Fruit fly (Drosophila melanogaster) whole organism, pupa: ENCODE data around the gene CG10481.

Source experiments
- CG10348 ChIP-seq: fragments of 200-800 bp; sonication (Bioruptor generic); IDR thresholded peaks from 2 replicates; pipeline ENCODE4 v1.3.6; 2022; ENCODE audit warnings: missing biosample characterization, missing genetic modification characterization
- CG14655 ChIP-seq: fragments of 200-800 bp; sonication (Bioruptor generic); optimal IDR thresholded peaks from 3 replicates; lab custom pipeline; 2017; ENCODE audit warnings: mild to moderate bottlenecking, missing biosample characterization, missing genetic modification reagents, missing genetic modification characterization
- CG32121 ChIP-seq: fragments of 200-800 bp; sonication (Bioruptor generic); IDR thresholded peaks from 2 replicates; pipeline ENCODE4 v1.3.6; 2022; ENCODE audit warnings: missing biosample characterization, missing genetic modification characterization
- CG34367 ChIP-seq: fragments of 200-800 bp; sonication (Bioruptor generic); optimal IDR thresholded peaks from 2 replicates; lab custom pipeline; 2018; ENCODE audit warnings: missing biosample characterization, mild to moderate bottlenecking, missing genetic modification characterization
- CG8159 ChIP-seq: fragments of 200-800 bp; sonication (Bioruptor generic); optimal IDR thresholded peaks from 3 replicates; lab custom pipeline; 2018; ENCODE audit warnings: missing biosample characterization, mild to moderate bottlenecking, missing genetic modification characterization, moderate library complexity
- EcR ChIP-seq: fragments of 200-800 bp; sonication (Bioruptor generic); optimal IDR thresholded peaks from 3 replicates; lab custom pipeline; 2019; ENCODE audit warnings: missing biosample characterization, missing genetic modification characterization, mild to moderate bottlenecking, moderate library complexity, missing genetic modification reagents
- Ets98B ChIP-seq: fragments of 200-800 bp; sonication (Bioruptor generic); IDR thresholded peaks from 2 replicates; pipeline ENCODE4 v1.3.6; 2022; ENCODE audit warnings: missing biosample characterization, missing genetic modification characterization
- Pif1A ChIP-seq: fragments of 200-800 bp; sonication (Bioruptor generic); optimal IDR thresholded peaks from 3 replicates; lab custom pipeline; 2016; ENCODE audit warnings: missing biosample characterization, missing genetic modification characterization
- Pif1B ChIP-seq: fragments of 200-800 bp; sonication (Bioruptor generic); optimal IDR thresholded peaks from 3 replicates; lab custom pipeline; 2016; ENCODE audit warnings: missing biosample characterization, missing genetic modification characterization
- Snoo ChIP-seq: fragments of 200-800 bp; sonication (Bioruptor generic); optimal IDR thresholded peaks from 3 replicates; lab custom pipeline; 2017; ENCODE audit warnings: missing biosample characterization, mild to moderate bottlenecking, missing genetic modification characterization, inconsistent platforms
- gl ChIP-seq: fragments of 200-800 bp; sonication (Bioruptor generic); optimal IDR thresholded peaks from 2 replicates; lab custom pipeline; 2018; ENCODE audit warnings: missing biosample characterization, mild to moderate bottlenecking, missing genetic modification characterization

DNA sequence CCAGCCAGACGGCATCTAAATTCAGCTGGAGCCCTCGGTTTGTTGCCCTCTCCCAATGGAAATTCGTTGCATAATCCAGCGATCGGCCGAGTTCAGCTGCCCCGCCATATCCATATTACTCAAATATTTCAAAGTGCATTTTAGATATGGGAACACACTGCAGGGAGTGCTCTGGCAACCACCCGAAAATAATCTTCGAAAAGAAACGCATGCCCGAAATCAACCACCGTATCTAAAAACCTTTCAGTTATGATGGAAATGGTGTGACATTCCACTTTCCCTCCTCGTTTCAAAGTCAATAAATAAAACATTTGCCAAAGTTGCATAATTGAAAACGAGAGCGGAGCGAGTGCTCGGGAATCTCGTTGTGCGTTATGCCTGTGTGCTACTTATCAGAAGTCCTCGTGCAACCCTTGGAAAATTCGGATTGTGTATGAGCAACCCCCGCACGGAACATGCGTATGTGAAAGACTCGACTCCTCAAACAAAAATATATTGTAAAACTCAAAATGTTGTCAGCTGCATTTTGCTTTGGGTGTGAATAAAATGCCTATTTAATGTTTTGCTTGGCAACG, 10.4 kb upstream of the CG10481 start:
- no peak for TF ChIP-seq EcR (GFP tag; lab: Kevin White, UChicago)
- TF ChIP-seq CG10348, result no peak
- no peak for TF ChIP-seq Snoo (tag; lab: Kevin White, UChicago)
- no peak for TF ChIP-seq CG8159
- no peak for TF ChIP-seq Pif1B (GFP tag; lab: Kevin White, UChicago)
- no peak for TF ChIP-seq Pif1A
- no peak for TF ChIP-seq Ets98B (GFP tag; lab: Robert Waterston, UW)
- no peak for TF ChIP-seq CG14655 (GFP tag; lab: Kevin White, UChicago)
- no peak for TF ChIP-seq CG32121 (GFP tag; lab: Robert Waterston, UW)
- no peak for TF ChIP-seq gl (tag; lab: Kevin White, UChicago)
- TF ChIP-seq CG34367, result no peak
